Worm (Caenorhabditis elegans) whole organism, dauer: ENCODE results near the gene oac-29.

ENCODE experiments used
- unc-62 ChIP-seq: sonication (generic microtip); optimal IDR thresholded peaks from 2 replicates; lab custom pipeline; 2017; ENCODE audit warnings: missing biosample characterization, missing genetic modification reagents, missing genetic modification characterization

Gene oac-29

DNA sequence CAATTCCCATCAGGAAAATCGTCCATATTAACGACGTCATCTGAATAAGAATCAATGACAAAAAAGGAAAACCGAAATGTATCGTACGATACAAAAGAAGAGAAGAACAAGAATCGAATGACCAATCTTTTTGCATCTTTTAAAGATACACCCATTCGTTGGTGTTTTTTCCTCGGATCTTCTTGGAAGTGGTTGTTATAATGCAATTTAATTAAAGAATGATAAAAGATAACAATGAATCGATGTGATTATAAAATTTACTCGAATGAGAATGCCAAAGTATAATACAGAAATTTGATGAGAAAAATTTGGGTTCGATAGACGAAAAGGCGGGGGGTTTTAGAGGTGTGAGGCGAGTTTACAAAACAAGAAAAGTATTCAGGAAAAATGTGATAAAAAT, 6.4 kb downstream of the oac-29 start, which contains the start of gene F41E6.12:
F41E6.12 (minus strand) TSS at position 101 of the 400 bp plus-strand sequence.
- no peak for TF ChIP-seq unc-62 (GFP tag; lab: Kevin White, UChicago)

DNA sequence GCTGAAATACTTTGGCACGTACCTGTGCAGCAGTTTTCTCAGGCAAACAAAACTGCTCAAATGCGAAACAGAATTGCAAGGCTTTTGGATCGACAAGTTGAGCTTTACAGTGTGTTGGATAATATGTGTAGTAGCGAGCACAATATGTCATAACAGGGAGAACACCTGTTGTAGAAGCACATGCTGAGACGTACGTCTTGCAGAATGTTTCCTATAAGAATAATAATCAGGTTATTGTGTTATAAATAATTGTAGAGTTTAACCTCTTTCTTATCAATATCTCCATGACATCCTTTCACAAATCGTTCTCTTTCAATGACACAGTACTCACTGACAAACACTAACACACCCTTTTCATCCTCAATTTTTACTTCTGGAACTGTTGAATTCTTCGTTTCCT, 7.9 kb downstream of the oac-29 start:
- TF ChIP-seq unc-62 (GFP tag; lab: Kevin White, UChicago): no peak

DNA sequence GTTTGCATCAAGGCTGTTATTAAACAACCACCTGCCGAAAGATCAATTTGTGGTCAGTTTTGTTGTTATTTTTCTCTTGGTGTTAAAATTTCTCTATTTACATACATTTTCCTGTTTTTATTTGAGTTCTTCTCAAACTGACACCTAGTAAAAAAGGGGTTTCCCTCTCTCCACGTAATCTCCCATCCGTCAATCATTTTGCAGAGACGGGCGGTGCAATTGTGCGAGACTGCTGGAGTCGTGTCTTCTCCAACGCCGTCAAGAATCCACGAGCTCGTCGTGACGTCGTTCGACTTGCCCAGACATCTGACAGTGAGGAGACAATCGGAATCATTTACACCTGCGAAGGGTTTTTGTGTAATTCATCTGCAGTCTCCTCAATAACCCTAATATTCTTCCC, 9.1 kb downstream of the oac-29 start:
- TF ChIP-seq unc-62 (GFP tag; lab: Kevin White, UChicago): no peak

DNA sequence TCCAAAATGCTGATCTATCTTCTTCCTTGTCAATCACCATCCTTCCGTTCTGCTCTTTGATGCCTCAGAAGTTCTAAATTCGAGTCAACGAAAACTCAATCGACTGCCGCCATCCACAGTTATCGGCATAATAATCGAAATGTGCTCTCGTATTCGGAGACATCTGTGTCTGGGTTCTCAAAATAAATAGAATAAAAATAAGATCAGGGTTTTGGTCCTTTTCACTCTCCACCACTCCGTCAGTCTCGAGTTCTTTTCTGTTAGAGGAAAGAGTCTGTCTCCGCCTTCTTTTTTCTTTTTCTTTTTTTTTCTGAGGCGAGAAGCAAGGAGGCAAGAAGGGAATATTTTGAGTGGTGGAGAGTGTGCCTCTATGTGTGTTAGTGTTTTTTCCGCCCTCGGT, 11.7 kb downstream of the oac-29 start, which contains the start of gene F41E6.17:
F41E6.17 (plus strand) TSS at position 348 of the 400 bp plus-strand sequence.
- no peak for TF ChIP-seq unc-62 (GFP tag; lab: Kevin White, UChicago)

DNA sequence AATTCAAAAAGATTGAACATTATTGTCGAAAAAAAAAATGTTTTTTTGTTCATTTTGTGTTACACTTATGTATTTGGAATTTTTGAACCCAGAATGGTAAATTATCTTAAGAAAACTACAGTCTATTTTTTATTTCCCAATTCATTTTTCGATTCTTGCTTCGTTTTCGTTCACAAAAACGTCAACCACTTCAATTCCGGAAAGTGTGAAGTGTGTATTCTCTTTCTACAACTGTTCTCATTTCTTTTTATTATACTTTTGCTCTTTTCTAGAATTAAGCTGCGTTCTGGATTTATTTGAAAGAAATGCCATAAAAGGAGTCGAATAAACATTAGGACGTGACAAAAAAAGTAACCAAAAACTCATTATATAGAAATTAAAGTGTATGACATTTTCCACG, 13.2 kb downstream of the oac-29 start, which contains the start of gene F41E6.1:
F41E6.1 (plus strand) TSS at position 301 of the 400 bp plus-strand sequence.
- TF ChIP-seq unc-62 (GFP tag; lab: Kevin White, UChicago): no peak

DNA sequence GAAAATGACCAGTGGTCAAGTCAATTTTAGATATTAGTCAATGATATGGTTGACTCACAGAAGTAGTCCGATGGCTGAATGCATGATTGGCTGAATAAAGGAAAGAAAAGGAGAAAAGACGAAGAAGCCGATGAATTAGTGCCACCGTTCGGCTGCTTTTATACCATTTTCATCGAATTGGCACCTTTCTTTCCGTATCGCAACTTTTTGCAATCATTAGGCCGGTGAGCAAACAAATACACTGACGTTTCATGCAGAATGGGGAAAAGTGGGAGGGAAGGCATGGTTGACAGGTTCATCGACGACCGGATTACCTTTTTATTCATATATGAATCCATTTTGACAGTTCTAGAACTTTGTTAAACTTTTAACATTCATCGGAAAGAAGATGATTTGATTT, 14.3 kb downstream of the oac-29 start, which contains the start of gene idpc-2:
idpc-2 (minus strand) TSS at position 101 of the 400 bp plus-strand sequence.
- TF ChIP-seq unc-62 (GFP tag; lab: Kevin White, UChicago): no peak

DNA sequence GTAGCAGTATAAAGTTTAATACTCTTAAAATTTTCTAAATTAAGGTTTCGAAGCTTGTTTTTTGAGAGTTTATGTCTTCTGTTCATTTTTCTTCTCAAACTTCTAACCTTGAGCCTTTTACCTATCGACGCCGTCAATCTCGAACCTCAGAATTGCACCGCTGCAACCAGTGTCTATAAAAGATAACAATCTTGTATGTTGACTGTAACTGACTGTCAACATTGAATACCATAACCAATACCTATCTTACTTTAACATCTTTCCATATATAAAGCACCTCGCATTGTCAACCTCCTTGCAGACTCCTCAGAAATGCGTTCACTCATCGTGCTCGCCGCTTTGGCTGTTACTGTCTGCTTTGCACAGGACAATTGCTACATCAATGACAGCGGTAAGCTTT, 16.7 kb downstream of the oac-29 start, which contains the start of gene grd-5:
grd-5 (plus strand) TSS at position 295 of the 400 bp plus-strand sequence.
- no peak for TF ChIP-seq unc-62 (GFP tag; lab: Kevin White, UChicago)

DNA sequence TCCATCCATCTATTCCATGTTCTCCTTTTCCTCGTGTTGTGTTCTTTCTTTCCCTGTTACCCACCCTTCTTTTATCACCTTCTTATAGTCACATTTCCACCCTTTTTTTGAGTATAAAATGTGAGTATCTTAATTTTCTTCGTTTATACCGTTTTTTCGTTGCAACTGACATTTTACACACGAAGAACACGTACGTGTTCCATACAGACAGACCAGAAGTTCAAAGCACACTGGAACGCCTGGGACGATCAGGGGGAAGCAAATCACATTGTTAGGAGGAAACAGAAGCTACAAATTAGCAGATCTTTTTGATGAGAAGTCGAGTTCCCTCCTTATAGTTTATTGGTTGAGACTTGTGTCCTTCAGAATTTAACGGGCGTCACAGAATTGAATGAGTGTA, 19.8 kb downstream of the oac-29 start:
- no peak for TF ChIP-seq unc-62 (GFP tag; lab: Kevin White, UChicago)

DNA sequence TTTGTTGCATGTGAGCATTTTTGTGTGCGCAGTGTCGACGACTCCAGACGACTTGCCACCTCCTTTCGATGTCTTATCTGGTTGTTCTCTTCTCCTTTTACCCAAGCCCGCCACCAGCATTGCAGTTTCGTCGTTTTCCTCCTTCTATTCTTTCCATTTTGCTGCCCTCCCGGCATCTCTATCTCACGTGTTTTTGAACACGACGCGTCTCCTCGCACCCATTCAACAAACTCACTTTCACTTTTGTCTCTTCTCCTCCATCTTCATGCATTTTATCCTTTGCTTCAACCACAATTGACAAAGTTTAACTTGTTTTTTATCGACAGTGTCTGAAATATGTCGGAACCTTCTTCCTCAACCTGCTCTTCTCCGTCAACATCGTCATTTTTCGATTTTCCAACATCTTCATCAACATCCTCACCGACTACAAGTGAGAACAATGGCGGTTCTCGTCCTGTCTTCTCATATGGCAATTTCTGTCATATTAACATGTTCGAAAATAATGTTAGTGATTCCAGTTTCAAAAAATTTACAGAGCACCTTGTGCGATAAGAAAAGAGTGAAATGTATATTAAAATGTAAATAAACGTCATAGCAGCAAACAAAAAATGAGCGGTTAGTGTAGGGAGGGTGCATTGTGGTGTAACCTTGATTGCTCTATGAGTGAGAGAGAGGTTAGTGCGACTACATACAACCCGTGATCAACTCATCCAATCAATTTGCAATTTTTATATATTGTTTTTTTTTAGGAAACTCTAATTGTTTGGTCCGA, 24.7 kb downstream of the oac-29 start, which contains the start of gene fip-4:
fip-4 (minus strand) TSS at position 636 of the 772 bp plus-strand sequence.
- no peak for TF ChIP-seq unc-62 (GFP tag; lab: Kevin White, UChicago)

DNA sequence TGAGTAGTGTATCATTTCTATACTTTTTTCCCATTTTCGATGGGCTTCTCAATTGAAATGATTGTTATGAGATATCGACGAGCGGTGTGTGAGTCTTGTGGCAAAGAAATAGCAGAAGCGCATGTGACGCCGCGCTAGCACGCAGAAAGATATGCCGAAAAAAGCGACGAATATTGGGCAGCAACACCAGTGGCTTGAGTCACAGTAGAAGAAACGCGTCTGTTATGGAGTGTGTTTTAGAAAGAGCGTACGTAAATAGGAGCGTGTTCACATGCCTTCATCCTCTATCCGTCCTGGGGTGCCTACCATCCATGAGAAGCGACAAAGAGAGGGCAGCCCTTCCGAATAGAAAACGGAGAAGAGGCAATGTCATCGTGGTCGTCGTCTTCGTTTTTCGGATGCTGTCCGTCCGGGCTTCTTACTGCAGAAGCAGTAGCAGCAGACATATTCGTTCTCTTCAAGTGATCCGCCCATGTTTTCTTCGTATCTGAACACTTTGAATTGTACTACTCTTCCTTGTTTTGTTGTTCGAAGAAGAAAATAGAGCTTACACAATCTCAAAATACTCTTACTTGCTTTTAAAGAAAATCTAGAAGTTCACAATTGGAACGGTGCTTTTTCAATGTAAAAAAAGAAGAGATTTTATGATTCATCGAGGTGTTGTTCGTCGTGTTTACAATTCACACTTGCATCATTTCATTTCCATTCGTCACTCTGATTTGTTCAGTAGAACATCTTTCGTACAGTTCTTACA, 25.5 kb downstream of the oac-29 start:
- no peak for TF ChIP-seq unc-62 (GFP tag; lab: Kevin White, UChicago)

DNA sequence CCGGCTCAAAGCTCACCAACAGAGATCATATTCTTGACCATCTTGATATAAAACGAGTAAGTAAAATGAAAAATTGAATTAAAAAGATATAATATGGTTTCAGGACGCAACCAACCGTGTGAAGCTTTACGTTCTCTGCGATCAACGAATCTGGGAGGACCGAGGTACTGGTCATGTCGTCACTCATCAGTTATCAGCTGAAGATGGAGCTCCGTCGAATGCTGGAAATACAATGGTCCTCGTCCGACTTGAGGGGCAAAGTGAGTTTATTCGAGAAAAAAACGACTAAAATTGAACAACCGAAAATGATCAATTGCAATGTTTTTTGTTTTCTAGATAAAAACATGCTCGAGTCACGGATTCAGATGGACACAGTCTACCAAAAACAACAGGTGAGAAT, 27.0 kb downstream of the oac-29 start:
- no peak for TF ChIP-seq unc-62 (GFP tag; lab: Kevin White, UChicago)

DNA sequence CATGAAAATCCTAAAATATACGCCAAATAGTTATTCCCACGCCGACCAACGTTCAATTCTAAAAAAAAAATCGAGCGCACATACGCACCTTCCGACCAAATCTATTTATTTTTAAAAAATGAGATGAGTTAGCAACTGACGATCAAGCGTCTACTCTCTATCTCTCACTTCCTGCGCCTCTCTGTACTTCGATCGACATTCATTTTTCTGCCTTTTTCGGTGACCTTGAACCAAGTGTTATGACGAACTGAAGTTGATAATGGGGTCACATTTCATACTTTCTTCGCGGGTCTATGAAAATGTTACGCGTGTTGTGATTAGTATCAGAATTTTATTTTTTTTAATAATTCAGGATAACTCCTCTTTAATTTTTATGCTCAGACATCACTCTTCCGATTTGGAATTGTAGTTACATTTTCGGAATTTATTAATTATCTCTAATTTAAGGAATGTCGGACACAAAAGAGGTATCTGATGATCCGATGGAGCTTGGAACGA, 28.1 kb downstream of the oac-29 start, which contains the start of gene smk-1:
smk-1 (plus strand) TSS at position 448 of the 498 bp plus-strand sequence.
- no peak for TF ChIP-seq unc-62 (GFP tag; lab: Kevin White, UChicago)

DNA sequence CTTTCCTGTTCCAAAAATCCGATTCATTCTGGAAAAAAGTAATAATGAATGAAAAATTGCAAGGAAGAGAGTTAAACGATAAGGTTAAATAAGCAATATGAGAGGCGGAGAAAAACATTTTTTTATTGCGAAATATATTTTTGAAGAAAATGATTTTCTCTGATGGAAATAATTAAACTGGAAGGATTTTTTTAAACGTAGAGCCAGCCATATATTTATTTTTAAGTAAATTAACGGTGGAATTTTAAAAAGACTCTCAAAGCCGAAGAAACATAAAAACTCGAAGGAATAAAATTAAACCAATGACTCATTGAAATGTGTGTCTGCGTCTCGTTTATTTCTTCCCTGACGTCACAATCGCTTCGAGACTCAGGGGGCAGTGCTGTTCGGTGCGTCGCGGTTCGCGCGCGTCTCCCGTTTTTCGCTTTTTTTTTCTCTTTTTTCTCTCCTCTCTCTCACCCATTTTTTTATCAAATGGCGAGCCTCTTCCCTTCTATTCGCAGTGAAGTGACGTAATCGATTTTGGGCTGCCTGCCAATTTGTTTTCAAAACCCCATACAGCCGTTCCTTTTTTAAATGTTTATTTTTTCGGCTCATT, 29.3 kb downstream of the oac-29 start, which contains the start of gene vps-60:
vps-60 (minus strand) TSS at position 30 of the 598 bp plus-strand sequence.
- no peak for TF ChIP-seq unc-62 (GFP tag; lab: Kevin White, UChicago)

DNA sequence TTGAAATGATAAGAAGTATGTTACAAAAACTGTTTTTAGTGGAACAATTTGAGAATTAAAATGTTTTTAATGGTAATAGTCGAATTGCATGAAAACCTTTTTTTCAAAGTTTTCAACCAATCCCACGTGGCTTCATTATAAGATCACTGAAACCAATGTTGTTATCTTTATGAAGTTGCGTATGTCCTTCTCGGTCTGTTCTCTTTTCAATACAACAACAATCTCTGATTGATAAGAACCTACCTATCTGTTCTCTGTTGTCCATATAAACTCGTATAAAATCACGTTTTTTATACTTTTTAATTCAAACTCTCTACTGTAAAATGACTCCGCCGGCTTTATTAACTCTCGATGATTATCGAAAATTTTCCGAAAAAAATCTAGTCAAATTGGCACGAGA, 32.2 kb downstream of the oac-29 start, which contains the start of gene F41E6.5:
F41E6.5 (plus strand) TSS at position 209 of the 400 bp plus-strand sequence.
- no peak for TF ChIP-seq unc-62 (GFP tag; lab: Kevin White, UChicago)

DNA sequence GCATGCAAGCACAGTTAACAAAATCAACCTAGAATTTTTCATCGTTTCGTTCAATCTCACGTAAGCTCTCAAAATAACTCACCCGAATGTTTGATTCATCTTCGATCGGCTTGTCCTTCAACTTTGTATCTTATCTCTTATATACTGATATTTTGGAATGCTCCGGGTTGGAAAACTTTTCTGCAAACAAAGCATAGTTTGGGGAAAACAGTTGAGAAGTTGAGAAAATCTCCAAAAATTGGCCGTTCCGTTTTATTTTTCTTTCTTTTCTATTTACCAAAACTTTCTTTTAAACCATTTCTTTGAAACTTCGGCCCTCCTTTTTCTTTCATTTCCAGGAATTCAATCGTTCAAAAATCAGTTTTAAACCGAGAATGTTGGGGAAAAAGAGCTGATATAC, 32.8 kb downstream of the oac-29 start, which contains the start of gene F41E6.15:
F41E6.15 (minus strand) TSS at position 101 of the 400 bp plus-strand sequence.
- TF ChIP-seq unc-62 (GFP tag; lab: Kevin White, UChicago): no peak
